Fruit fly (Drosophila melanogaster) S2 (cell line): ENCODE measurements around the gene Ythdf.

Experiments used
- CG8478 ChIP-seq: fragments of >200 bp; optimal IDR thresholded peaks from 2 replicates; lab custom pipeline; 2018
- CTCF ChIP-seq, 2 experiments: fragments of >200 bp; optimal IDR thresholded peaks; 2 replicates each; lab custom pipeline; 2018

The Ythdf gene

DNA sequence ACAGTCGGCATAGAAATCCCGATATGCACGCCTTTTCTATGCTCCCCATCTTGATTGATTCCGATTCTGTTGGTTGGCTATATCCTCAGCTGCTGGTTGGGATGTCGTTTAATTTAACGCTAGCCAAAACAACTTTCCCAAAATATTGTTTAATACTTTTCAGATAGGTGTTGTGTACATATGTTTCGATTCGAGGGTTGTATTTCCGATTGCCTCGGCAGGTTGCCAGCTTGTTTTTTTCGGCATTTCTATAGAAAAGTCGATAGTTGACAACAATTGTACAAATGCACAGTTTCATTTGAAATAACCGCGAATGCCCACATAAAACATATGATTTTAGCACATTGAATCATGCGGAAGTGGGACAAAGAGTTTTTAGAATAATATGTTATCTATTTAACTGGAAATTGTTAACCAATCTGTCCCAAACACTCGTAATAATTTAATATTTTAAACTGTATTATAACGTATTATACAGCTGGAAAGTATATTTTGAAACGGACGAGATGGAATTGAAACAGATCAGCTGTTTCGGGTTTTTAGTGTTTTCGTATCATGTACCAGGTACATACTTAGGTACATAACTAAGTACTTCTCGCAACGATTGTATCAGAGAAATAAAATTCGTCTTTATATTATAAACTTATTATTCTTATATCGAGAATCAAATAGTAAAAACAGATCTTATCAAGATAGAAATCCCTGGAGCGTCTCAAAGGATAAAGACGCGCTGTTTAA, 15.6 kb upstream of the Ythdf start, which contains the start of gene CG31109:
CG31109 (minus strand) TSS at position 203 of the 738 bp plus-strand sequence.
- no peak for TF ChIP-seq CG8478 (lab: Kevin White, UChicago)
- no peak for TF ChIP-seq CTCF (optimal IDR thresholded peaks at IDR 0.05; lab: Kevin White, UChicago)

DNA sequence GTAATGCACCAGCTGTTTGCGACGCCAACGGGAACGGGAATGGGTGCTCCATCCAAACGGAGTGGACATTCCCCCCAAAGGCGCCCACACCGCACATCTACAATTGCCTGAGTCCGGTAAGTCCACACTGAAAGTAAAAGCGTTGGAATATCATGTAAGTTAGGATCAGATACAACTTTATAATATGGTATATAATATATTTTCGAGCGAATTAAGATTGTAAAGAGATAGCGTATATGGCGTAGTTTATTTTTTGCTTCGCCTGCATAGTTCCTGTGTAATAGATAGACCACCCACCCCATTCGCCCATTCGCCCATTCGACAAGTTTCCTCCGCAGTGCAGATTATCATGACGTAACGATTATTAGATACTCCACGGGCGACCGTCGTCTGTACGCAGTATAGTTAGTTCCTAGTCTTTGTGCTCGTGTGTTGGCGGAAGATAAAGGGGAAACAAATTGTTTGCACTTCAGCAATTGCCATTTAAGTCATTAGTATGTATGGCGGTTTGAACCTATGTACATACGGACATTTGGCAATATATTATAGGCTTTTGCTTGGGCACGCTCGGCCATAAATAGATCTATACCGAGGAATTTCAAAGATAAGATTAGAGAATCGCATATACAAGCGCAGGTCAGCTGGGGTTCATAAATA, 12.5 kb upstream of the Ythdf start:
- TF ChIP-seq CG8478 (lab: Kevin White, UChicago) (no peak), CTCF (optimal IDR thresholded peaks at IDR 0.05; lab: Kevin White, UChicago) (no peak)

dm6 chr3R:25050649-25051048, 11.6 kb upstream of the Ythdf start:
- TF ChIP-seq CTCF (optimal IDR thresholded peaks at IDR 0.05; lab: Kevin White, UChicago) (no peak), CG8478 (lab: Kevin White, UChicago) (no peak)

dm6 chr3R:25049742-25050517, 10.9 kb upstream of the Ythdf start:
- no peak for TF ChIP-seq CG8478 (lab: Kevin White, UChicago)
- TF ChIP-seq CTCF (optimal IDR thresholded peaks at IDR 0.05; lab: Kevin White, UChicago) = no peak

- TF ChIP-seq CTCF (optimal IDR thresholded peaks at IDR 0.05; lab: Kevin White, UChicago) (no peak), CG8478 (lab: Kevin White, UChicago) (no peak)
Observed at dm6 chr3R:25049383-25049741, 10.3 kb upstream of the Ythdf start, which contains the start of gene CG11791. Gene CG11791, plus strand, starts transcription at chr3R:25049616.

dm6 chr3R:25047504-25047903, 8.5 kb upstream of the Ythdf start, which contains the start of gene CG11790:
Gene CG11790, plus strand, starts transcription at chr3R:25047706.
- TF ChIP-seq CTCF (optimal IDR thresholded peaks at IDR 0.05; lab: Kevin White, UChicago) (no peak), CG8478 (lab: Kevin White, UChicago) (no peak)

- no peak for TF ChIP-seq CG8478 (lab: Kevin White, UChicago)
Observed at dm6 chr3R:25046023-25046422, 7.0 kb upstream of the Ythdf start, which contains the start of gene CG11786. Gene CG11786, plus strand, starts transcription at chr3R:25046323.

- TF ChIP-seq CG8478 (lab: Kevin White, UChicago) (no peak), CTCF (optimal IDR thresholded peaks at IDR 0.05; lab: Kevin White, UChicago) (no peak)
Observed at dm6 chr3R:25044816-25045551, 5.9 kb upstream of the Ythdf start, which contains the start of gene 5PtaseI. Gene 5PtaseI, minus strand, starts transcription at chr3R:25045151.

dm6 chr3R:25036644-25037043, 2.4 kb downstream of the Ythdf start, which contains the start of gene CG31115:
Gene CG31115, plus strand, starts transcription at chr3R:25036944.
- no peak for TF ChIP-seq CTCF (optimal IDR thresholded peaks at IDR 0.05; lab: Kevin White, UChicago)
- TF ChIP-seq CG8478 (lab: Kevin White, UChicago) = no peak

dm6 chr3R:25033142-25033586, 5.9 kb downstream of the Ythdf start, which contains the start of gene Smg6:
Gene Smg6, minus strand, starts transcription at chr3R:25033465.
- TF ChIP-seq CG8478 (lab: Kevin White, UChicago) = no peak
- peak in 1 of 2 experiments; percentile 18 for TF ChIP-seq CTCF (optimal IDR thresholded peaks at IDR 0.05; lab: Kevin White, UChicago)

dm6 chr3R:25032686-25033085, 6.4 kb downstream of the Ythdf start:
- TF ChIP-seq CTCF (optimal IDR thresholded peaks at IDR 0.05; lab: Kevin White, UChicago) (no peak), CG8478 (lab: Kevin White, UChicago) (no peak)

DNA sequence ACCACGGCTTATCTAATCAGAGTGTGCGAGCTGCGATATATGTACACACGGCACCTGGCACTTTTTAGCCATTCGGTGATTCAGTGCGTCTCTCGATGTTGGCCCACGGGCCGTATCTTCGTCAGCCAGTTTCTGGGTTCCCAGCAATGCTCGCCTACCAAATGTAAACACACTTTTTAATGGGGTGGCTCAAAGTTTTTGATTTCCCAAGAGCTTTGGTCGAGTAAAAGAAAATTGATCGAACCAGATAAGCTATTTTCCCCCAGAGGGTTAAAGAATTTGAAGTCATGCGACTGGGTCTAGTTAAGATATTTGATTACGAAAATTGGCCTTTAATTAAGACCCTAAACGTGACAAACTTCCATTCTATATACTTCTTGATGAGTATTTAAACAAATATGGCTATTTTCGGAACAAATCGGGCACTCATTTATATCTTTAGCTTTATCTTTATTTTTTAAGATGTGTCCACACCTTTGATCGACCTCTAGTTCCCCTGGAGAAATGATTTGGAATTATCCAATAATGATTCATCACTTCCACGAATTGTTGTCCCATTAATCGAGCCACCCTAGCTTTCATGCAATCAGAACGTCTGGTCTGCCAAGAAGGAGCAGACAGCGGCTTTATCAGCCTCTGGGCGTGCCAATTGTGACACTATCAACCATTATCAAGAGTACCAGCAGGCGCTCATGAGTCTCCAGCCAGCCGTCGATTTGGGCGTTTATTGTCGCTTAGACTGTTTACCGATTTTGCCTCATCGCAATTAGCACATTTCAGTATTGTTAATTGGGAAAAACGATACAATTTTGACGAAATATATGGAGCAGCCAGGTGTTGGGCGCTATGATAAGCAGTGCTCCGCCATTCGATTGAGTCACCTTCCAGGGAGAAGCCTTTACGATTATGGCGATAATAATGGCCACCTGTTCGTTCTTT, 11.5 kb downstream of the Ythdf start:
- TF ChIP-seq CG8478 (lab: Kevin White, UChicago) (no peak), CTCF (optimal IDR thresholded peaks at IDR 0.05; lab: Kevin White, UChicago) (no peak)
